Worm (Caenorhabditis elegans) whole organism, young adult: ENCODE data around the gene gldi-7.

Source experiments
- B0035.1 ChIP-seq: sonication (generic microtip); optimal IDR thresholded peaks from 2 replicates; lab custom pipeline; 2016; ENCODE audit warnings: missing genetic modification characterization, mild to moderate bottlenecking, missing compliant biosample characterization, missing genotype, missing genetic modification reagents
- C17E4.6 ChIP-seq: fragments of 200-800 bp; sonication (Bioruptor generic); IDR thresholded peaks from 2 replicates; pipeline ENCODE4 v1.3.6; 2022; ENCODE audit warnings: missing genetic modification reagents, missing genetic modification characterization, missing compliant biosample characterization
- F22D6.2 ChIP-seq: sonication (generic microtip); optimal IDR thresholded peaks from 2 replicates; lab custom pipeline; 2016; ENCODE audit warnings: mild to moderate bottlenecking, missing genetic modification characterization, missing compliant biosample characterization
- F57A8.1 ChIP-seq: fragments of 200-800 bp; sonication (Bioruptor generic); optimal IDR thresholded peaks from 2 replicates; lab custom pipeline; 2018; ENCODE audit warnings: mild to moderate bottlenecking, missing genetic modification characterization, moderate library complexity, missing compliant biosample characterization
- K12H6.12 ChIP-seq: fragments of 200-800 bp; sonication (Bioruptor generic); optimal IDR thresholded peaks from 2 replicates; lab custom pipeline; 2018; ENCODE audit warnings: mild to moderate bottlenecking, missing genetic modification characterization, missing compliant biosample characterization
- T07F8.4 ChIP-seq: sonication (generic microtip); optimal IDR thresholded peaks from 2 replicates; lab custom pipeline; 2016; ENCODE audit warnings: mild to moderate bottlenecking, missing genetic modification characterization, moderate library complexity, missing compliant biosample characterization
- Y67H2A.10 ChIP-seq: fragments of 200-800 bp; sonication (Bioruptor generic); conservative IDR thresholded peaks from 2 replicates; pipeline ENCODE4 v1.3.6; 2022; ENCODE audit warnings: missing genetic modification reagents, missing genetic modification characterization, missing compliant biosample characterization
- Y95B8A.8 ChIP-seq: fragments of 200-800 bp; sonication (Bioruptor generic); IDR thresholded peaks from 2 replicates; pipeline ENCODE4 v1.3.6; 2022; ENCODE audit warnings: missing genetic modification reagents, missing genetic modification characterization, missing compliant biosample characterization
- ZK185.1 ChIP-seq: sonication (generic microtip); optimal IDR thresholded peaks from 2 replicates; lab custom pipeline; 2016; ENCODE audit warnings: mild to moderate bottlenecking, missing genetic modification characterization, missing compliant biosample characterization; ENCODE audit not compliant: poor library complexity, severe bottlenecking
- atf-7 ChIP-seq: sonication (generic microtip); optimal IDR thresholded peaks from 2 replicates; lab custom pipeline; 2017; ENCODE audit warnings: mild to moderate bottlenecking, missing genetic modification characterization, missing compliant biosample characterization
- athp-1 ChIP-seq: sonication (generic microtip); optimal IDR thresholded peaks from 2 replicates; lab custom pipeline; 2017; ENCODE audit warnings: mild to moderate bottlenecking, missing genetic modification characterization, missing compliant biosample characterization
- attf-5 ChIP-seq: fragments of 200-800 bp; sonication (Bioruptor generic); optimal IDR thresholded peaks from 2 replicates; lab custom pipeline; 2018; ENCODE audit warnings: mild to moderate bottlenecking, missing genetic modification characterization, missing compliant biosample characterization
- attf-6 ChIP-seq: fragments of 200-800 bp; sonication (Bioruptor generic); IDR thresholded peaks from 2 replicates; pipeline ENCODE4 v1.3.6; 2022; ENCODE audit warnings: missing genetic modification reagents, missing genetic modification characterization, missing compliant biosample characterization
- cebp-2 ChIP-seq: fragments of 200-800 bp; sonication (Bioruptor generic); IDR thresholded peaks from 2 replicates; pipeline ENCODE4 v1.3.6; 2022; ENCODE audit warnings: missing genetic modification characterization, missing compliant biosample characterization
- ceh-91 ChIP-seq: fragments of 200-800 bp; sonication (Bioruptor generic); IDR thresholded peaks from 2 replicates; pipeline ENCODE4 v1.3.6; 2022; ENCODE audit warnings: missing genetic modification reagents, missing genetic modification characterization, missing compliant biosample characterization
- die-1 ChIP-seq: sonication (generic microtip); optimal IDR thresholded peaks from 2 replicates; lab custom pipeline; 2016; ENCODE audit warnings: missing genotype, mild to moderate bottlenecking, missing genetic modification characterization, missing compliant biosample characterization
- dox-1 ChIP-seq: fragments of 200-800 bp; sonication (Bioruptor generic); IDR thresholded peaks from 2 replicates; pipeline ENCODE4 v1.3.6; 2022; ENCODE audit warnings: missing genetic modification reagents, missing genetic modification characterization, missing compliant biosample characterization
- dpff-1 ChIP-seq: sonication (generic microtip); optimal IDR thresholded peaks from 2 replicates; lab custom pipeline; 2017; ENCODE audit warnings: mild to moderate bottlenecking, missing genetic modification characterization, missing compliant biosample characterization
- dpl-1 ChIP-seq: fragments of 150-350 bp; optimal IDR thresholded peaks from 2 replicates; lab custom pipeline; 2014; ENCODE audit warnings: missing biosample characterization, missing genetic modification reagents, missing genetic modification characterization
- efl-1 ChIP-seq: fragments of 150-350 bp; optimal IDR thresholded peaks from 2 replicates; lab custom pipeline; 2014; ENCODE audit warnings: missing biosample characterization, missing genetic modification reagents, missing genetic modification characterization
- egl-18 ChIP-seq: fragments of 200-800 bp; sonication (Bioruptor generic); IDR thresholded peaks from 2 replicates; pipeline ENCODE4 v1.3.6; 2022; ENCODE audit warnings: missing genetic modification reagents, missing genetic modification characterization, missing compliant biosample characterization
- egl-44 ChIP-seq: fragments of 200-800 bp; sonication (Bioruptor generic); IDR thresholded peaks from 2 replicates; pipeline ENCODE4 v1.3.6; 2022; ENCODE audit warnings: missing genetic modification reagents, missing genetic modification characterization, missing compliant biosample characterization
- lag-1 ChIP-seq: fragments of 200-800 bp; sonication (Bioruptor generic); IDR thresholded peaks from 2 replicates; pipeline ENCODE4 v1.3.6; 2022; ENCODE audit warnings: missing genetic modification reagents, missing genetic modification characterization, missing compliant biosample characterization
- let-526 ChIP-seq: fragments of 200-800 bp; sonication (Bioruptor generic); IDR thresholded peaks from 2 replicates; pipeline ENCODE4 v1.3.6; 2022; ENCODE audit warnings: missing genetic modification reagents, missing genetic modification characterization, missing compliant biosample characterization
- let-607 ChIP-seq, 2 experiments: fragments of 200-800 bp in 1 of 2; sonication (Bioruptor generic) in 1 of 2; sonication (generic microtip) in 1 of 2; optimal IDR thresholded peaks; 2 replicates each; lab custom pipeline; 2016 to 2018; ENCODE audit warnings: mild to moderate bottlenecking in 2 of 2, missing compliant biosample characterization in 2 of 2, missing genetic modification characterization in 2 of 2, moderate library complexity in 2 of 2, missing genotype in 1 of 2
- lin-26 ChIP-seq: fragments of 200-800 bp; sonication (Bioruptor generic); IDR thresholded peaks from 2 replicates; pipeline ENCODE4 v1.3.6; 2022; ENCODE audit warnings: missing genetic modification reagents, missing genetic modification characterization, missing compliant biosample characterization
- lin-35 ChIP-seq, 3 experiments: fragments of 150-350 bp in 2 of 3; sonication (generic microtip) in 1 of 3; optimal IDR thresholded peaks; 2 replicates each; lab custom pipeline; 2014 to 2018; ENCODE audit warnings: missing biosample characterization in 3 of 3, missing genetic modification characterization in 3 of 3, missing genetic modification reagents in 3 of 3
- lin-40 ChIP-seq: sonication (generic microtip); optimal IDR thresholded peaks from 2 replicates; lab custom pipeline; 2016; ENCODE audit warnings: missing genetic modification characterization, mild to moderate bottlenecking, missing compliant biosample characterization, missing genotype, missing genetic modification reagents
- lsy-27 ChIP-seq: sonication (generic microtip); optimal IDR thresholded peaks from 2 replicates; lab custom pipeline; 2017; ENCODE audit warnings: missing genetic modification characterization, mild to moderate bottlenecking, missing compliant biosample characterization, antibody characterized with exemption, missing genotype, borderline replicate concordance; ENCODE audit not compliant: insufficient read depth
- madf-10 ChIP-seq: sonication (generic microtip); optimal IDR thresholded peaks from 2 replicates; lab custom pipeline; 2016; ENCODE audit warnings: mild to moderate bottlenecking, missing genetic modification characterization, missing compliant biosample characterization
- madf-8 ChIP-seq: fragments of 200-800 bp; sonication (Bioruptor generic); conservative IDR thresholded peaks from 2 replicates; pipeline ENCODE4 v1.3.6; 2022; ENCODE audit warnings: missing genetic modification reagents, missing genetic modification characterization, missing compliant biosample characterization
- mcd-1 ChIP-seq: fragments of 200-800 bp; sonication (Bioruptor generic); IDR thresholded peaks from 2 replicates; pipeline ENCODE4 v1.3.6; 2022; ENCODE audit warnings: missing genetic modification reagents, missing genetic modification characterization, missing compliant biosample characterization
- nfya-2 ChIP-seq: fragments of 200-800 bp; sonication (Bioruptor generic); IDR thresholded peaks from 2 replicates; pipeline ENCODE4 v1.3.6; 2022; ENCODE audit warnings: missing genetic modification reagents, missing genetic modification characterization, missing compliant biosample characterization
- nhr-179 ChIP-seq: sonication (generic microtip); optimal IDR thresholded peaks from 2 replicates; lab custom pipeline; 2016; ENCODE audit warnings: mild to moderate bottlenecking, missing genetic modification characterization, missing compliant biosample characterization
- nhr-80 ChIP-seq: sonication (generic microtip); optimal IDR thresholded peaks from 2 replicates; lab custom pipeline; 2016; ENCODE audit warnings: missing genetic modification characterization, missing compliant biosample characterization
- pbrm-1 ChIP-seq: fragments of 200-800 bp; sonication (Bioruptor generic); IDR thresholded peaks from 2 replicates; pipeline ENCODE4 v1.3.6; 2022; ENCODE audit warnings: missing genetic modification reagents, missing genetic modification characterization, missing compliant biosample characterization
- pha-4 ChIP-seq: fragments of 150-350 bp; sonication (generic microtip); optimal IDR thresholded peaks from 2 replicates; lab custom pipeline; 2014; ENCODE audit warnings: missing biosample characterization, missing genetic modification reagents, missing genetic modification characterization
- rec-8 ChIP-seq, 2 experiments: sonication (generic microtip); optimal IDR thresholded peaks; 2 replicates each; lab custom pipeline; 2016; ENCODE audit warnings: mild to moderate bottlenecking in 2 of 2, missing genetic modification characterization in 2 of 2, missing genetic modification reagents in 2 of 2, missing genotype in 2 of 2, missing biosample characterization in 1 of 2, missing compliant biosample characterization in 1 of 2, moderate library complexity in 1 of 2
- snpc-3.4 ChIP-seq: sonication (generic microtip); optimal IDR thresholded peaks from 2 replicates; lab custom pipeline; 2017; ENCODE audit warnings: missing genetic modification characterization, mild to moderate bottlenecking, missing compliant biosample characterization, antibody characterized with exemption, moderate library complexity, missing genotype, missing genetic modification reagents
- snpc-4 ChIP-seq, 5 experiments: fragments of 150-350 bp in 1 of 5; sonication (generic microtip) in 4 of 5; optimal IDR thresholded peaks; 2 replicates each; lab custom pipeline; 2014 to 2018; ENCODE audit warnings: missing genetic modification characterization in 5 of 5, missing biosample characterization in 3 of 5, antibody characterized with exemption in 2 of 5, mild to moderate bottlenecking in 2 of 5, missing compliant biosample characterization in 2 of 5, missing genotype in 2 of 5, moderate library complexity in 2 of 5, missing genetic modification reagents in 1 of 5
- tbp1 ChIP-seq: fragments of 200-800 bp; sonication (Bioruptor generic); optimal IDR thresholded peaks from 2 replicates; lab custom pipeline; 2018; ENCODE audit warnings: mild to moderate bottlenecking, missing genetic modification characterization, missing compliant biosample characterization
- tbx-9 ChIP-seq: sonication (generic microtip); optimal IDR thresholded peaks from 2 replicates; lab custom pipeline; 2016; ENCODE audit warnings: borderline replicate concordance, missing genetic modification characterization, inconsistent platforms, missing compliant biosample characterization
- tlf-1 ChIP-seq: fragments of 200-800 bp; sonication (Bioruptor generic); optimal IDR thresholded peaks from 2 replicates; lab custom pipeline; 2018; ENCODE audit warnings: mild to moderate bottlenecking, missing genetic modification characterization, missing compliant biosample characterization
- unc-130 ChIP-seq: sonication (generic microtip); optimal IDR thresholded peaks from 2 replicates; lab custom pipeline; 2016; ENCODE audit warnings: missing genetic modification reagents, missing genetic modification characterization, missing compliant biosample characterization
- unc-62 ChIP-seq: fragments of 150-350 bp; optimal IDR thresholded peaks from 2 replicates; lab custom pipeline; 2014; ENCODE audit warnings: missing biosample characterization, missing genetic modification reagents, missing genetic modification characterization
- ztf-25 ChIP-seq: fragments of 200-800 bp; sonication (Bioruptor generic); IDR thresholded peaks from 2 replicates; pipeline ENCODE4 v1.3.6; 2022; ENCODE audit warnings: missing genetic modification reagents, missing genetic modification characterization, missing compliant biosample characterization
- ztf-28 ChIP-seq: fragments of 200-800 bp; sonication (Bioruptor generic); IDR thresholded peaks from 2 replicates; pipeline ENCODE4 v1.3.6; 2022; ENCODE audit warnings: missing genetic modification reagents, missing genetic modification characterization, missing compliant biosample characterization

Gene gldi-7

ce11 chrII:8577509-8578099, 46.6 kb upstream of the gldi-7 start, which contains the start of gene F54C9.9 (continued):
- TF ChIP-seq madf-10 (tag; lab: Kevin White, UChicago) (no peak), let-526 (no peak), mcd-1 (GFP tag; lab: Robert Waterston, UW) (peak; percentile 52), T07F8.4 (tag; lab: Kevin White, UChicago) (no peak), lag-1 (GFP tag; lab: Robert Waterston, UW) (no peak), let-607 (tag; optimal IDR thresholded peaks at IDR 0.05; lab: Kevin White, UChicago) (no peak), snpc-3.4 (no peak), nfya-2 (GFP tag; lab: Robert Waterston, UW) (no peak), lin-26 (GFP tag; lab: Robert Waterston, UW) (peak; percentile 73), efl-1 (GFP tag; lab: Kevin White, UChicago) (peak; percentile 19), pbrm-1 (0 out of 2 replicates have a peak, but pooled peaks have one; percentile 31), unc-62 (GFP tag; lab: Kevin White, UChicago) (no peak), cebp-2 (GFP tag; lab: Robert Waterston, UW) (no peak), nhr-80 (no peak), egl-18 (no peak), F57A8.1 (GFP tag; lab: Kevin White, UChicago) (no peak), B0035.1 (tag; lab: Kevin White, UChicago) (no peak), die-1 (tag; lab: Kevin White, UChicago) (peak; percentile 49), nhr-179 (no peak), atf-7 (tag; lab: Kevin White, UChicago) (no peak), lin-40 (tag; lab: Kevin White, UChicago) (no peak), dox-1 (GFP tag; lab: Robert Waterston, UW) (no peak), ceh-91 (GFP tag; lab: Robert Waterston, UW) (no peak), Y67H2A.10 (no peak), ztf-25 (GFP tag; lab: Robert Waterston, UW) (no peak), ZK185.1 (tag; lab: Kevin White, UChicago) (no peak), unc-130 (GFP tag; lab: Kevin White, UChicago) (peak; percentile 49), madf-8 (GFP tag; lab: Robert Waterston, UW) (peak; percentile 47), attf-6 (peak; percentile 75), pha-4 (tag; lab: Kevin White, UChicago) (no peak), lin-35 (GFP tag; optimal IDR thresholded peaks at IDR 0.05; lab: Kevin White, UChicago) (peak in 1 of 3 experiments; percentile 41), egl-44 (GFP tag; lab: Robert Waterston, UW) (no peak), rec-8 (tag; optimal IDR thresholded peaks at IDR 0.05; lab: Kevin White, UChicago) (no peak), dpl-1 (GFP tag; lab: Kevin White, UChicago) (no peak), K12H6.12 (tag; lab: Kevin White, UChicago) (no peak), Y95B8A.8 (GFP tag; lab: Robert Waterston, UW) (peak; percentile 77), dpff-1 (tag; lab: Kevin White, UChicago) (no peak), C17E4.6 (peak; percentile 48; the same call in 1 of the 2 replicates), snpc-4 (GFP tag; optimal IDR thresholded peaks at IDR 0.05; lab: Kevin White, UChicago) (peak; percentile 44), snpc-4 (tag; optimal IDR thresholded peaks at IDR 0.05; lab: Kevin White, UChicago) (peak in 2 of 4 experiments; percentile 19 to 27), attf-5 (GFP tag; lab: Kevin White, UChicago) (no peak), tlf-1 (GFP tag; lab: Kevin White, UChicago) (no peak), ztf-28 (GFP tag; lab: Robert Waterston, UW) (no peak), tbx-9 (tag; lab: Kevin White, UChicago) (no peak), F22D6.2 (tag; lab: Kevin White, UChicago) (no peak), athp-1 (tag; lab: Kevin White, UChicago) (peak; percentile 24), lsy-27 (tag; lab: Kevin White, UChicago) (no peak), tbp1 (peak; percentile 11)
